Worm (Caenorhabditis elegans): ENCODE data around the gene trpp-12.

trpp-12 gene

ce11 chrX:2425284-2425683, 15.8 kb downstream of the trpp-12 start:
- TF ChIP-seq C17E4.6 (GFP tag; IDR thresholded peaks at IDR 0.05) (no peak), ztf-25 (GFP tag; IDR thresholded peaks at IDR 0.05) (no peak), nhr-27 (tag; optimal IDR thresholded peaks at IDR 0.05) (no peak), mes-4 (tag; optimal IDR thresholded peaks at IDR 0.05) (no peak), F55B11.4 (tag; optimal IDR thresholded peaks at IDR 0.05; ENCODE audit: borderline replicate concordance, insufficient read depth) (no peak), egl-44 (GFP tag; IDR thresholded peaks at IDR 0.05) (no peak), hlh-26 (GFP tag; conservative IDR thresholded peaks at IDR 0.05) (no peak), C06A6.2 (GFP tag; conservative IDR thresholded peaks at IDR 0.05) (no peak), F49E8.2 (tag; optimal IDR thresholded peaks at IDR 0.05; ENCODE audit: insufficient read depth) (no peak), T26A5.8 (tag; optimal IDR thresholded peaks at IDR 0.05) (no peak), madf-6 (GFP tag; IDR thresholded peaks at IDR 0.05) (no peak), rcor-1 (GFP tag; IDR thresholded peaks at IDR 0.05) (no peak), ceh-58 (GFP tag; IDR thresholded peaks at IDR 0.05) (no peak), lsl-1 (GFP tag; optimal IDR thresholded peaks at IDR 0.05) (no peak), madf-3 (GFP tag; IDR thresholded peaks at IDR 0.05) (no peak), egl-18 (GFP tag; IDR thresholded peaks at IDR 0.05) (no peak), hmg-20 (GFP tag; IDR thresholded peaks at IDR 0.05) (no peak), cebp-2 (GFP tag; IDR thresholded peaks at IDR 0.05) (no peak)

ce11 chrX:2426932-2427331, 17.4 kb downstream of the trpp-12 start:
- no peak for TF ChIP-seq ZK185.1 (tag; optimal IDR thresholded peaks at IDR 0.05; ENCODE audit: poor library complexity, severe bottlenecking)
- TF ChIP-seq him-1 (tag; optimal IDR thresholded peaks at IDR 0.05) = no peak
- TF ChIP-seq dpff-1 (tag; optimal IDR thresholded peaks at IDR 0.05) = no peak
- no peak for TF ChIP-seq snpc-1.3 (tag; optimal IDR thresholded peaks at IDR 0.05; ENCODE audit: insufficient read depth)
- no peak for TF ChIP-seq cebp-1 (GFP tag; IDR thresholded peaks at IDR 0.05)
- no peak for TF ChIP-seq cebp-1 (tag; optimal IDR thresholded peaks at IDR 0.05)
- no peak for TF ChIP-seq nhr-27 (tag; optimal IDR thresholded peaks at IDR 0.05)
- TF ChIP-seq lsl-1 (GFP tag; optimal IDR thresholded peaks at IDR 0.05) = no peak
- TF ChIP-seq madf-10 (tag; optimal IDR thresholded peaks at IDR 0.05) = no peak
- TF ChIP-seq efl-1 (GFP tag; optimal IDR thresholded peaks at IDR 0.05) = no peak
- no peak for TF ChIP-seq attf-6 (GFP tag; IDR thresholded peaks at IDR 0.05)
- TF ChIP-seq dox-1 (GFP tag; IDR thresholded peaks at IDR 0.05) = no peak
- no peak for TF ChIP-seq zim-3 (tag; optimal IDR thresholded peaks at IDR 0.05)
- TF ChIP-seq ztf-28 (GFP tag; IDR thresholded peaks at IDR 0.05) = no peak

ce11 chrX:2427404-2427803, 17.9 kb downstream of the trpp-12 start, which contains the start of gene gcy-31:
gcy-31 (minus strand) TSS chrX:2427504.
- TF ChIP-seq Y53F4B.3 (GFP tag; IDR thresholded peaks at IDR 0.05) = no peak
- no peak for TF ChIP-seq rpc-1 (optimal IDR thresholded peaks at IDR 0.05)
- TF ChIP-seq rpc-1 (tag; optimal IDR thresholded peaks at IDR 0.05) = no peak
- no peak for TF ChIP-seq hrde-1 (tag; optimal IDR thresholded peaks at IDR 0.05; ENCODE audit: borderline replicate concordance)
- no peak for TF ChIP-seq snpc-1.3 (tag; optimal IDR thresholded peaks at IDR 0.05; ENCODE audit: insufficient read depth)

ce11 chrX:2430317-2430716, 20.8 kb downstream of the trpp-12 start:
- TF ChIP-seq B0261.1 (tag; optimal IDR thresholded peaks at IDR 0.05) (no peak), ztf-6 (GFP tag; IDR thresholded peaks at IDR 0.05) (no peak), nfya-2 (GFP tag; IDR thresholded peaks at IDR 0.05) (no peak), let-526 (GFP tag; IDR thresholded peaks at IDR 0.05) (no peak), cebp-2 (GFP tag; IDR thresholded peaks at IDR 0.05) (no peak)
